Fruit fly (Drosophila melanogaster) whole organism, wandering third instar larva: Measurements from ENCODE around the gene lute.

Experiments
- CG32264 ChIP-seq: fragments of 200-800 bp; sonication (Bioruptor generic); optimal IDR thresholded peaks from 2 replicates; lab custom pipeline; 2016; ENCODE audit warnings: missing biosample characterization, missing genetic modification characterization
- CrebA ChIP-seq: fragments of 200-800 bp; sonication (Bioruptor generic); optimal IDR thresholded peaks from 2 replicates; lab custom pipeline; 2016; ENCODE audit warnings: missing biosample characterization, mild to moderate bottlenecking, missing genetic modification characterization, borderline replicate concordance
- Dfd ChIP-seq: fragments of >200 bp; optimal IDR thresholded peaks from 2 replicates; lab custom pipeline; 2017; ENCODE audit warnings: missing biosample characterization, missing genetic modification characterization
- Dif ChIP-seq: fragments of 200-275, 200-300 bp; sonication (Bioruptor generic); optimal IDR thresholded peaks from 2 replicates; lab custom pipeline; 2018; ENCODE audit warnings: missing biosample characterization, missing genetic modification characterization; ENCODE audit not compliant: partially characterized antibody
- GATAd ChIP-seq: sonication (Bioruptor generic); optimal IDR thresholded peaks from 2 replicates; lab custom pipeline; 2016; ENCODE audit warnings: missing biosample characterization, missing genetic modification characterization
- HLH106 ChIP-seq: fragments of 200-800 bp; optimal IDR thresholded peaks from 3 replicates; lab custom pipeline; 2019; ENCODE audit warnings: missing biosample characterization, mild to moderate bottlenecking, missing genetic modification characterization, moderate library complexity
- Hr78 ChIP-seq: fragments of >200 bp; optimal IDR thresholded peaks from 2 replicates; lab custom pipeline; 2017; ENCODE audit warnings: missing biosample characterization, missing genetic modification characterization
- Hr83 ChIP-seq: fragments of 200-300 bp; sonication (Bioruptor generic); optimal IDR thresholded peaks from 2 replicates; lab custom pipeline; 2016; ENCODE audit warnings: missing biosample characterization, mild to moderate bottlenecking, missing genetic modification characterization, moderate library complexity; ENCODE audit not compliant: poor library complexity, severe bottlenecking
- Jra ChIP-seq: sonication (Bioruptor generic); optimal IDR thresholded peaks from 2 replicates; lab custom pipeline; 2016; ENCODE audit warnings: missing biosample characterization, missing genetic modification characterization
- Myc ChIP-seq: fragments of >200 bp; optimal IDR thresholded peaks from 2 replicates; lab custom pipeline; 2017
- N ChIP-seq: fragments of >200 bp; optimal IDR thresholded peaks from 2 replicates; lab custom pipeline; 2018; ENCODE audit warnings: missing biosample characterization, missing external identifiers, missing genetic modification characterization
- OdsH ChIP-seq: fragments of 200-800 bp; sonication (Bioruptor generic); optimal IDR thresholded peaks from 2 replicates; lab custom pipeline; 2016; ENCODE audit warnings: missing biosample characterization, mild to moderate bottlenecking, missing genetic modification characterization
- Rel ChIP-seq, 2 experiments: fragments of 200-800 bp; sonication (Bioruptor generic) in 1 of 2; optimal IDR thresholded peaks; 2 replicates in 1 of 2; 3 replicates in 1 of 2; lab custom pipeline; 2016 to 2019; ENCODE audit warnings: mild to moderate bottlenecking in 2 of 2, missing biosample characterization in 2 of 2, missing genetic modification characterization in 2 of 2, moderate library complexity in 1 of 2
- Vsx2 ChIP-seq: fragments of 200-300, 225-300 bp; sonication (Bioruptor generic); optimal IDR thresholded peaks from 2 replicates; lab custom pipeline; 2018; ENCODE audit warnings: missing biosample characterization, missing genetic modification characterization; ENCODE audit not compliant: partially characterized antibody
- br ChIP-seq: fragments of 200-800 bp; sonication (Bioruptor generic); optimal IDR thresholded peaks from 2 replicates; lab custom pipeline; 2016; ENCODE audit warnings: missing biosample characterization, missing genetic modification characterization
- dsf ChIP-seq: sonication (Bioruptor generic); optimal IDR thresholded peaks from 2 replicates; lab custom pipeline; 2016; ENCODE audit warnings: missing biosample characterization, missing genetic modification characterization, borderline replicate concordance
- ey ChIP-seq: fragments of 200-800 bp; sonication (Bioruptor generic); optimal IDR thresholded peaks from 2 replicates; lab custom pipeline; 2016; ENCODE audit warnings: missing biosample characterization, missing genetic modification characterization
- foxo ChIP-seq, 2 experiments: fragments of 200-800 bp; sonication (Bioruptor generic); optimal IDR thresholded peaks; 2 replicates in 1 of 2; 3 replicates in 1 of 2; lab custom pipeline; 2016 to 2017; ENCODE audit warnings: missing biosample characterization in 2 of 2, missing genetic modification characterization in 2 of 2
- fru ChIP-seq: fragments of 200-800 bp; sonication (Bioruptor generic); optimal IDR thresholded peaks from 3 replicates; lab custom pipeline; 2016; ENCODE audit warnings: missing biosample characterization, mild to moderate bottlenecking, missing genetic modification characterization
- jim ChIP-seq: fragments of 175-275, 200-325 bp; sonication (Bioruptor generic); optimal IDR thresholded peaks from 2 replicates; lab custom pipeline; 2016; ENCODE audit warnings: missing biosample characterization, mild to moderate bottlenecking, missing genetic modification characterization
- lola ChIP-seq: fragments of >200 bp; optimal IDR thresholded peaks from 2 replicates; lab custom pipeline; 2017; ENCODE audit warnings: missing biosample characterization, missing genetic modification characterization
- pan ChIP-seq: fragments of >200 bp; optimal IDR thresholded peaks from 2 replicates; lab custom pipeline; 2017
- psq ChIP-seq: fragments of 200-800 bp; sonication (Bioruptor generic); optimal IDR thresholded peaks from 3 replicates; lab custom pipeline; 2017; ENCODE audit warnings: missing biosample characterization, mild to moderate bottlenecking, missing genetic modification characterization, moderate library complexity
- rgr ChIP-seq: fragments of 200-800 bp; sonication (Bioruptor generic); optimal IDR thresholded peaks from 3 replicates; lab custom pipeline; 2016; ENCODE audit warnings: missing biosample characterization, mild to moderate bottlenecking, missing genetic modification characterization
- sage ChIP-seq: fragments of 200-800 bp; sonication (Bioruptor generic); optimal IDR thresholded peaks from 2 replicates; lab custom pipeline; 2016; ENCODE audit warnings: missing biosample characterization, mild to moderate bottlenecking, missing genetic modification characterization
- sv ChIP-seq: fragments of 200-800 bp; sonication (Bioruptor generic); optimal IDR thresholded peaks from 3 replicates; lab custom pipeline; 2016; ENCODE audit warnings: missing biosample characterization, missing genetic modification characterization
- woc ChIP-seq: sonication (Bioruptor generic); optimal IDR thresholded peaks from 2 replicates; lab custom pipeline; 2016; ENCODE audit warnings: missing biosample characterization, mild to moderate bottlenecking, missing genetic modification characterization

lute gene

dm6 chr3R:17422102-17422501 is 42.4 kb downstream of the lute start, which contains the start of gene CG14332:
Gene CG14332, minus strand, starts transcription at chr3R:17422202.
- TF ChIP-seq Vsx2 (no peak), OdsH (GFP tag; lab: Kevin White, UChicago) (no peak), Dif (GFP tag; lab: Kevin White, UChicago) (no peak), jim (GFP tag; lab: Kevin White, UChicago) (no peak), Dfd (GFP tag; lab: Kevin White, UChicago) (no peak), CrebA (GFP tag; lab: Kevin White, UChicago) (no peak), foxo (GFP tag; optimal IDR thresholded peaks at IDR 0.05; lab: Kevin White, UChicago) (no peak), woc (GFP tag; lab: Kevin White, UChicago) (no peak), N (GFP tag; lab: Kevin White, UChicago) (no peak), Jra (GFP tag; lab: Kevin White, UChicago) (no peak), rgr (GFP tag; lab: Kevin White, UChicago) (no peak), HLH106 (no peak), psq (no peak), CG32264 (GFP tag; lab: Kevin White, UChicago) (no peak), pan (lab: Kevin White, UChicago) (no peak), Hr78 (no peak)

dm6 chr3R:17425417-17425915 is 45.7 kb downstream of the lute start, which contains the start of gene cysu:
Gene cysu, plus strand, starts transcription at chr3R:17425768.
- TF ChIP-seq Hr83 (no peak), ey (GFP tag; lab: Kevin White, UChicago) (no peak), pan (lab: Kevin White, UChicago) (no peak), rgr (GFP tag; lab: Kevin White, UChicago) (no peak), HLH106 (no peak), Hr78 (no peak), lola (no peak), CG32264 (GFP tag; lab: Kevin White, UChicago) (no peak), fru (GFP tag; lab: Kevin White, UChicago) (no peak)
- TF ChIP-seq, all 38 proteins: peak for 0

DNA sequence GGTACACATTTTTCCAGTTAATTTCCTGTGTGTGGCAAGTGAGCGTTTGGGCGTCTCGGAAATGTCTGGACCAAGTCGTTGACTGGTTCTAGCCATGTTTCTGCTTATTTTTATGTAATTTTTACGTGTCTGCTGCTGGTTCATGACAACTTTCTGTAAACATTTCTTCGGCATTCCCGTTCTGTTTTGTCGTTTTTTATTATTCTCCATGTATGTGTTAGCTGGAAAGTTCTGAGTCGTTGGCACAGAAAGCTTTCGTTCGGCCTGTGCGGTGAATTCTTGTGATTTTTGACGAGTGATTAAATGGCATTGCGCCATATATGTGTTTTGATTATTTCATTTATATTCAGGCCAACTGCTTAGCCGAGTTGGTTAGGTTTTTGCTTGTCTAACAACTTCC is 46.5 kb downstream of the lute start:
- TF ChIP-seq sv (GFP tag; lab: Kevin White, UChicago): no peak

- TF ChIP-seq woc (GFP tag; lab: Kevin White, UChicago): no peak
- TF ChIP-seq Jra (GFP tag; lab: Kevin White, UChicago): no peak
- TF ChIP-seq foxo (GFP tag; optimal IDR thresholded peaks at IDR 0.05; lab: Kevin White, UChicago): no peak
- no peak for TF ChIP-seq ey (GFP tag; lab: Kevin White, UChicago)
- TF ChIP-seq rgr (GFP tag; lab: Kevin White, UChicago): no peak
- TF ChIP-seq Rel (GFP tag; optimal IDR thresholded peaks at IDR 0.05; lab: Kevin White, UChicago): no peak
- no peak for TF ChIP-seq Rel (tag; optimal IDR thresholded peaks at IDR 0.05; lab: Kevin White, UChicago)
- no peak for TF ChIP-seq Myc
- no peak for TF ChIP-seq GATAd (GFP tag; lab: Kevin White, UChicago)
- TF ChIP-seq Vsx2: no peak
- no peak for TF ChIP-seq CG32264 (GFP tag; lab: Kevin White, UChicago)
- TF ChIP-seq fru (GFP tag; lab: Kevin White, UChicago): no peak
- no peak for TF ChIP-seq pan (lab: Kevin White, UChicago)
Measured at dm6 chr3R:17430481-17430880, 50.7 kb downstream of the lute start.

DNA sequence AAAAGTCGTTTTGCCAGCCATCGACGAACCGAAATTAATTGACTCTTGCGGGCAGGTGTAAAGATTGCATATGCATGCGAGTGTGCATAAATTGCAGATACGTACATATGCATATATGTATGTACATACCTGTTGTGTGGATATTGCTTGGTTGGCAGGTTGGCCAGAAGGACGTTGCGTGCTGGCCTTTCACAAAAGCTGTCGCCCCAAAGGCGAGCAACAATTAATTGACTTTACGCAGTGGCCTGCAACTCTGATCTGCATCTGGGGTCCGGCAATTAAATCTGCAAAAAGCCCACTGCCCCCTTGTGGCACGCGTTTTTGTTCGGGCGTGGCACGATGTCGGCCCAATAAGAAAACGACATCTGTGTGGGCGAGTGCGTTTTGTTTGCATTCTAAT is 53.4 kb downstream of the lute start:
- TF ChIP-seq dsf (no peak), ey (GFP tag; lab: Kevin White, UChicago) (no peak)

DNA sequence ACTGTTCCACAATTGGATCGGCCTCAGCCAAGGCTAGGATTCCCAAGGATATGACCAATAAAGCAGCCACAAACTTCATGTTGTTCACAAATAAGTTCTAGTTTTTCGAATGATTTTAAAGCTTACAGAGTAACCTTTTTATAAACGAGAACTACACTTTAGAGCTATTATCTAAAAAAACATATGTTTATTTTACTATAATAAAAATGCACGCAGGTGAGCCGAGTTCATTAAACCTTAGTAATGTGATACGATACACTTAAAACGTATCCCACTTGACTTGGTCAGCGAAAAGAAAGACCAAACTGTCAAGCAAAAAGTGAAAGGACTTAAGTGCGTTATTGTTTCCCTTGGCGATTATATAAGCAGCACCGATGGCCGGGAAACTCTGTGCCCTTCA is 54.6 kb downstream of the lute start, which contains the start of gene CG44090:
TSS of gene CG44090 (minus strand) at position 101 of the 400 bp plus-strand sequence.
- no peak for TF ChIP-seq Rel (GFP tag; optimal IDR thresholded peaks at IDR 0.05; lab: Kevin White, UChicago)
- no peak for TF ChIP-seq Rel (tag; optimal IDR thresholded peaks at IDR 0.05; lab: Kevin White, UChicago)
- no peak for TF ChIP-seq N (GFP tag; lab: Kevin White, UChicago)
- TF ChIP-seq lola: no peak
- TF ChIP-seq Jra (GFP tag; lab: Kevin White, UChicago): no peak
- TF ChIP-seq br: no peak
- TF ChIP-seq ey (GFP tag; lab: Kevin White, UChicago): no peak
- TF ChIP-seq OdsH (GFP tag; lab: Kevin White, UChicago): no peak
- no peak for TF ChIP-seq sage (GFP tag; lab: Kevin White, UChicago)
